Worm (Caenorhabditis elegans) whole organism, L2 larva: ENCODE results near the gene hse-5.

Experiments used
- C34F6.9 ChIP-seq: fragments of 150-350 bp; optimal IDR thresholded peaks from 2 replicates; lab custom pipeline; 2014; ENCODE audit warnings: missing biosample characterization, missing genetic modification characterization
- F13H6.1 ChIP-seq: sonication (generic microtip); optimal IDR thresholded peaks from 2 replicates; lab custom pipeline; 2016; ENCODE audit warnings: missing genetic modification characterization, missing compliant biosample characterization
- R02D3.7 ChIP-seq: fragments of 150-350 bp; optimal IDR thresholded peaks from 2 replicates; lab custom pipeline; 2014; ENCODE audit warnings: missing biosample characterization, missing genetic modification characterization
- Y55F3AM.14 ChIP-seq: fragments of 200-800 bp; sonication (Bioruptor generic); optimal IDR thresholded peaks from 2 replicates; lab custom pipeline; 2018; ENCODE audit warnings: mild to moderate bottlenecking, missing genetic modification characterization, missing compliant biosample characterization
- alr-1 ChIP-seq: fragments of 150-350 bp; optimal IDR thresholded peaks from 2 replicates; lab custom pipeline; 2014; ENCODE audit warnings: missing biosample characterization, missing genetic modification characterization
- aly-2 ChIP-seq: fragments of 150-350 bp; optimal IDR thresholded peaks from 2 replicates; lab custom pipeline; 2014; ENCODE audit warnings: missing biosample characterization, missing genetic modification characterization
- blmp-1 ChIP-seq: sonication (generic microtip); optimal IDR thresholded peaks from 2 replicates; lab custom pipeline; 2017; ENCODE audit warnings: missing genetic modification characterization, mild to moderate bottlenecking, missing compliant biosample characterization, antibody characterized with exemption, moderate library complexity; ENCODE audit not compliant: insufficient read depth
- ceh-16 ChIP-seq: fragments of 150-350 bp; optimal IDR thresholded peaks from 2 replicates; lab custom pipeline; 2014; ENCODE audit warnings: missing biosample characterization, missing genetic modification characterization
- ceh-82 ChIP-seq: fragments of 150-350 bp; optimal IDR thresholded peaks from 2 replicates; lab custom pipeline; 2014; ENCODE audit warnings: missing biosample characterization, missing genetic modification characterization
- lin-11 ChIP-seq: fragments of 150-350 bp; sonication (generic microtip); optimal IDR thresholded peaks from 2 replicates; lab custom pipeline; 2014; ENCODE audit warnings: missing biosample characterization, missing genetic modification characterization, inconsistent platforms, mixed read lengths
- nhr-12 ChIP-seq: fragments of 150-350 bp; optimal IDR thresholded peaks from 2 replicates; lab custom pipeline; 2014; ENCODE audit warnings: missing biosample characterization, missing genetic modification characterization
- peb-1 ChIP-seq: fragments of 150-350 bp; optimal IDR thresholded peaks from 2 replicates; lab custom pipeline; 2014; ENCODE audit warnings: missing biosample characterization, missing genetic modification characterization
- sma-9 ChIP-seq, 2 experiments: fragments of 150-350 bp in 1 of 2; sonication (generic microtip) in 1 of 2; optimal IDR thresholded peaks; 2 replicates each; lab custom pipeline; 2014 to 2016; ENCODE audit warnings: missing genetic modification characterization in 2 of 2, mild to moderate bottlenecking in 1 of 2, missing biosample characterization in 1 of 2, missing compliant biosample characterization in 1 of 2, missing genetic modification reagents in 1 of 2, moderate library complexity in 1 of 2
- snpc-4 ChIP-seq: fragments of 150-350 bp; optimal IDR thresholded peaks from 2 replicates; lab custom pipeline; 2014; ENCODE audit warnings: missing biosample characterization, missing genetic modification characterization
- unc-39 ChIP-seq: fragments of 150-350 bp; optimal IDR thresholded peaks from 2 replicates; lab custom pipeline; 2014; ENCODE audit warnings: missing biosample characterization, missing genetic modification characterization
- ztf-1 ChIP-seq: fragments of 200-800 bp; sonication (Bioruptor generic); conservative IDR thresholded peaks from 2 replicates; pipeline ENCODE4 v1.3.6; 2022; ENCODE audit warnings: missing genetic modification characterization, missing compliant biosample characterization
- ztf-4 ChIP-seq: fragments of 150-350 bp; optimal IDR thresholded peaks from 2 replicates; lab custom pipeline; 2014; ENCODE audit warnings: missing biosample characterization, missing genetic modification characterization

hse-5 gene

ce11 chrIII:4397115-4397514, 52.0 kb downstream of the hse-5 start, which contains the start of gene R07E5.5:
TSS of gene R07E5.5 (plus strand) at chrIII:4397415.
- TF ChIP-seq lin-11 (tag; lab: Kevin White, UChicago) (no peak), nhr-12 (no peak), aly-2 (tag; lab: Kevin White, UChicago) (no peak), ceh-16 (tag; lab: Kevin White, UChicago) (no peak), ztf-4 (no peak), F13H6.1 (tag; lab: Kevin White, UChicago) (no peak)

- TF ChIP-seq sma-9 (GFP tag; optimal IDR thresholded peaks at IDR 0.05; lab: Kevin White, UChicago) (no peak), sma-9 (tag; optimal IDR thresholded peaks at IDR 0.05; lab: Kevin White, UChicago) (no peak), alr-1 (no peak), C34F6.9 (tag; lab: Kevin White, UChicago) (no peak), blmp-1 (tag; lab: Kevin White, UChicago) (no peak), Y55F3AM.14 (no peak), F13H6.1 (tag; lab: Kevin White, UChicago) (no peak), snpc-4 (no peak), unc-39 (tag; lab: Kevin White, UChicago) (no peak), ztf-1 (GFP tag; lab: Robert Waterston, UW) (no peak), R02D3.7 (tag; lab: Kevin White, UChicago) (no peak), ceh-82 (no peak), peb-1 (tag; lab: Kevin White, UChicago) (no peak)
Observed at ce11 chrIII:4398463-4398862, 53.3 kb downstream of the hse-5 start, which contains the start of gene R07E5.6. TSS of gene R07E5.6 (plus strand) at chrIII:4398763.
